Worm (Caenorhabditis elegans) whole organism, mixed stage, embryonic: Measurements from ENCODE around the gene Y46H3D.8.

Source experiments
- ham-2 ChIP-seq: fragments of 200-800 bp; sonication (Bioruptor generic); optimal IDR thresholded peaks from 2 replicates; lab custom pipeline; 2018; ENCODE audit warnings: mild to moderate bottlenecking, missing genetic modification characterization, missing compliant biosample characterization
- mab-5 ChIP-seq: fragments of 150-350 bp; optimal IDR thresholded peaks from 2 replicates; lab custom pipeline; 2014; ENCODE audit warnings: missing biosample characterization, missing genetic modification characterization
- nhr-237 ChIP-seq: fragments of 150-350 bp; optimal IDR thresholded peaks from 2 replicates; lab custom pipeline; 2014; ENCODE audit warnings: missing biosample characterization, missing genetic modification characterization
- snpc-4 ChIP-seq: fragments of 150-350 bp; optimal IDR thresholded peaks from 2 replicates; lab custom pipeline; 2014; ENCODE audit warnings: missing biosample characterization, missing genetic modification characterization
- unc-62 ChIP-seq: fragments of 150-350 bp; optimal IDR thresholded peaks from 2 replicates; lab custom pipeline; 2014; ENCODE audit warnings: missing biosample characterization, missing genetic modification reagents, missing genetic modification characterization

ce11 chrV:1631148-1631547 is at the start of gene Y46H3D.8:
- TF ChIP-seq mab-5 (tag; lab: Kevin White, UChicago) (no peak), nhr-237 (no peak), ham-2 (GFP tag; lab: Kevin White, UChicago) (no peak), unc-62 (GFP tag; lab: Kevin White, UChicago) (no peak), snpc-4 (tag; lab: Kevin White, UChicago) (no peak)
